Worm (Caenorhabditis elegans) whole organism, midembryonic: ENCODE data around the gene cbp-1.

Experiments used
- T22C8.4 ChIP-seq: fragments of 200-800 bp; sonication (Bioruptor generic); IDR thresholded peaks from 2 replicates; pipeline ENCODE4 v1.3.6; 2022; ENCODE audit warnings: missing genetic modification characterization, missing compliant biosample characterization
- klf-2 ChIP-seq: fragments of 200-800 bp; sonication (Bioruptor generic); conservative IDR thresholded peaks from 2 replicates; pipeline ENCODE4 v1.3.6; 2022; ENCODE audit warnings: missing genetic modification reagents, missing genetic modification characterization, missing compliant biosample characterization
- ref-1 ChIP-seq: fragments of 200-800 bp; sonication (Bioruptor generic); conservative IDR thresholded peaks from 2 replicates; pipeline ENCODE4 v1.3.6; 2022; ENCODE audit warnings: missing genetic modification reagents, missing genetic modification characterization, missing compliant biosample characterization
- ztf-29 ChIP-seq: fragments of 200-800 bp; sonication (Bioruptor generic); IDR thresholded peaks from 2 replicates; pipeline ENCODE4 v1.3.6; 2022; ENCODE audit warnings: missing genetic modification reagents, missing genetic modification characterization, missing compliant biosample characterization

Gene cbp-1

DNA sequence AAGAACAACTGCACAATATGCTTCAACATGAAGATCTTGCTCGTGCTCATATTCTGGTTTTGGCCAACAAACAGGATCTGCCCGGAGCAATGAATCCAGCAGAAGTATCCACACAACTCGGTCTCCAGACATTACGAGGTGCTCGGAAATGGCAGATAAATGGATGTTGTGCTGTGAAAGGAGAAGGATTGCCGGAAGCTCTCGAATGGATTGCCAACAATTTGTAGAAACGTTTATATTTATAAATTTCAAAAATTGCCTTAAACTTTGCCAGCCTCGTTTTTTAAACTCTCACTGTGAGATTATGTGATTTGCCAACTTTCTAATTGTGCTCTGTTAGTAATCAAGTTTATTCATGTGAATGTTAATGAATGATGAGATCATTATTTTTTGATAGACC is 57.4 kb downstream of the cbp-1 start:
- TF ChIP-seq klf-2 (no peak), T22C8.4 (no peak), ref-1 (GFP tag; lab: Robert Waterston, UW) (no peak), ztf-29 (GFP tag; lab: Robert Waterston, UW) (no peak)
